Worm (Caenorhabditis elegans) whole organism, L1 larva: Measurements from ENCODE around the gene Y71H2AM.25.

Source experiments
- efl-1 ChIP-seq, 4 experiments: fragments of 150-350 bp; optimal IDR thresholded peaks in 3 of 4; peaks in 1 of 4; 1 replicate in 1 of 4; 2 replicates in 3 of 4; lab custom pipeline; 2014; ENCODE audit warnings: missing biosample characterization in 2 of 4, missing genetic modification characterization in 2 of 4, missing genetic modification reagents in 2 of 4
- egl-27 ChIP-seq, 2 experiments: fragments of 150-350 bp in 1 of 2; sonication (generic microtip); optimal IDR thresholded peaks; 3 replicates each; lab custom pipeline; 2017 to 2018; ENCODE audit warnings: missing biosample characterization in 2 of 2, missing genetic modification characterization in 2 of 2, missing genetic modification reagents in 2 of 2
- fos-1 ChIP-seq: fragments of 150-350 bp; optimal IDR thresholded peaks from 2 replicates; lab custom pipeline; 2014; ENCODE audit warnings: missing biosample characterization, missing genetic modification characterization
- lin-14 ChIP-seq: fragments of 200-800 bp; sonication (Bioruptor generic); optimal IDR thresholded peaks from 2 replicates; lab custom pipeline; 2018; ENCODE audit warnings: mild to moderate bottlenecking, missing genetic modification characterization, moderate library complexity, missing compliant biosample characterization
- lin-15B ChIP-seq: fragments of 150-350 bp; sonication (generic microtip); optimal IDR thresholded peaks from 3 replicates; lab custom pipeline; 2014; ENCODE audit warnings: missing biosample characterization, missing genetic modification characterization
- nhr-28 ChIP-seq: fragments of 150-350 bp; optimal IDR thresholded peaks from 2 replicates; lab custom pipeline; 2014; ENCODE audit warnings: missing biosample characterization, missing genetic modification characterization
- skn-1 ChIP-seq: fragments of 150-350 bp; optimal IDR thresholded peaks from 2 replicates; lab custom pipeline; 2014; ENCODE audit warnings: missing biosample characterization, missing genetic modification characterization
- unc-62 ChIP-seq: fragments of 150-350 bp; optimal IDR thresholded peaks from 2 replicates; lab custom pipeline; 2014; ENCODE audit warnings: missing biosample characterization, missing genetic modification reagents, missing genetic modification characterization
- unc-86 ChIP-seq: sonication (generic microtip); optimal IDR thresholded peaks from 2 replicates; lab custom pipeline; 2016; ENCODE audit warnings: missing genetic modification characterization, missing compliant biosample characterization

- TF ChIP-seq fos-1 = no peak
- no peak for TF ChIP-seq efl-1 (optimal IDR thresholded peaks at IDR 0.05; lab: Kevin White, UChicago)
- no peak for TF ChIP-seq efl-1 (GFP tag; optimal IDR thresholded peaks at IDR 0.05 in 1 of 2; lab: Kevin White, UChicago)
- TF ChIP-seq unc-86 (tag; lab: Kevin White, UChicago) = no peak
- TF ChIP-seq unc-62 (GFP tag; lab: Kevin White, UChicago) = no peak
- TF ChIP-seq nhr-28 (tag; lab: Kevin White, UChicago) = no peak
- TF ChIP-seq lin-15B (tag; lab: Kevin White, UChicago) = no peak
- no peak for TF ChIP-seq lin-14 (GFP tag; lab: Kevin White, UChicago)
- no peak for TF ChIP-seq egl-27 (tag; optimal IDR thresholded peaks at IDR 0.05; lab: Kevin White, UChicago)
- no peak for TF ChIP-seq skn-1 (tag; lab: Kevin White, UChicago)
Measured at ce11 chrIII:2832483-2832882, 30.2 kb downstream of the Y71H2AM.25 start, which contains the start of gene Y71H2AM.29.
